Worm (Caenorhabditis elegans) whole organism, midembryonic: ENCODE measurements around the gene mec-18.

Experiments
- T22C8.4 ChIP-seq: fragments of 200-800 bp; sonication (Bioruptor generic); IDR thresholded peaks from 2 replicates; pipeline ENCODE4 v1.3.6; 2022; ENCODE audit warnings: missing genetic modification characterization, missing compliant biosample characterization
- cog-1 ChIP-seq: sonication (generic microtip); optimal IDR thresholded peaks from 2 replicates; lab custom pipeline; 2016; ENCODE audit warnings: missing genetic modification characterization, missing compliant biosample characterization
- flt-1 ChIP-seq: fragments of 200-800 bp; sonication (Bioruptor generic); IDR thresholded peaks from 2 replicates; pipeline ENCODE4 v1.3.6; 2022; ENCODE audit warnings: missing genetic modification characterization, missing compliant biosample characterization
- med-1 ChIP-seq: sonication (generic microtip); optimal IDR thresholded peaks from 2 replicates; lab custom pipeline; 2017; ENCODE audit warnings: missing genetic modification characterization, mild to moderate bottlenecking, missing compliant biosample characterization, antibody characterized with exemption, missing genetic modification reagents; ENCODE audit not compliant: insufficient read depth
- ref-1 ChIP-seq: fragments of 200-800 bp; sonication (Bioruptor generic); conservative IDR thresholded peaks from 2 replicates; pipeline ENCODE4 v1.3.6; 2022; ENCODE audit warnings: missing genetic modification reagents, missing genetic modification characterization, missing compliant biosample characterization
- tab-1 ChIP-seq: fragments of 200-800 bp; sonication (Bioruptor generic); IDR thresholded peaks from 2 replicates; pipeline ENCODE4 v1.3.6; 2022; ENCODE audit warnings: missing genetic modification characterization, missing compliant biosample characterization
- ztf-23 ChIP-seq: fragments of 200-800 bp; sonication (Bioruptor generic); IDR thresholded peaks from 2 replicates; pipeline ENCODE4 v1.3.6; 2022; ENCODE audit warnings: missing genetic modification reagents, missing genetic modification characterization, missing compliant biosample characterization
- ztf-29 ChIP-seq: fragments of 200-800 bp; sonication (Bioruptor generic); IDR thresholded peaks from 2 replicates; pipeline ENCODE4 v1.3.6; 2022; ENCODE audit warnings: missing genetic modification reagents, missing genetic modification characterization, missing compliant biosample characterization

ce11 chrX:4245124-4245523, 28.9 kb downstream of the mec-18 start:
- no peak for TF ChIP-seq flt-1 (GFP tag; lab: Robert Waterston, UW)
- TF ChIP-seq ztf-23 (GFP tag; lab: Robert Waterston, UW): no peak
- TF ChIP-seq ref-1 (GFP tag; lab: Robert Waterston, UW): no peak
- no peak for TF ChIP-seq T22C8.4
- TF ChIP-seq tab-1: no peak
- no peak for TF ChIP-seq ztf-29 (GFP tag; lab: Robert Waterston, UW)
- TF ChIP-seq cog-1 (tag; lab: Kevin White, UChicago): no peak
- TF ChIP-seq med-1 (GFP tag; lab: Kevin White, UChicago): no peak
